Worm (Caenorhabditis elegans) whole organism, L2 larva: ENCODE data around the gene B0302.4.

Experiments
- C34F6.9 ChIP-seq: fragments of 150-350 bp; optimal IDR thresholded peaks from 2 replicates; lab custom pipeline; 2014; ENCODE audit warnings: missing biosample characterization, missing genetic modification characterization
- F13H6.1 ChIP-seq: sonication (generic microtip); optimal IDR thresholded peaks from 2 replicates; lab custom pipeline; 2016; ENCODE audit warnings: missing genetic modification characterization, missing compliant biosample characterization
- Y55F3AM.14 ChIP-seq: fragments of 200-800 bp; sonication (Bioruptor generic); optimal IDR thresholded peaks from 2 replicates; lab custom pipeline; 2018; ENCODE audit warnings: mild to moderate bottlenecking, missing genetic modification characterization, missing compliant biosample characterization
- alr-1 ChIP-seq: fragments of 150-350 bp; optimal IDR thresholded peaks from 2 replicates; lab custom pipeline; 2014; ENCODE audit warnings: missing biosample characterization, missing genetic modification characterization
- aly-2 ChIP-seq: fragments of 150-350 bp; optimal IDR thresholded peaks from 2 replicates; lab custom pipeline; 2014; ENCODE audit warnings: missing biosample characterization, missing genetic modification characterization
- ama-1 ChIP-seq: fragments of 150-350 bp; optimal IDR thresholded peaks from 2 replicates; lab custom pipeline; 2018; ENCODE audit warnings: inconsistent platforms
- blmp-1 ChIP-seq: sonication (generic microtip); optimal IDR thresholded peaks from 2 replicates; lab custom pipeline; 2017; ENCODE audit warnings: missing genetic modification characterization, mild to moderate bottlenecking, missing compliant biosample characterization, antibody characterized with exemption, moderate library complexity; ENCODE audit not compliant: insufficient read depth
- ceh-16 ChIP-seq: fragments of 150-350 bp; optimal IDR thresholded peaks from 2 replicates; lab custom pipeline; 2014; ENCODE audit warnings: missing biosample characterization, missing genetic modification characterization
- crh-2 ChIP-seq: sonication (generic microtip); optimal IDR thresholded peaks from 2 replicates; lab custom pipeline; 2017; ENCODE audit warnings: missing biosample characterization, missing genetic modification characterization
- dmd-4 ChIP-seq: sonication (generic microtip); optimal IDR thresholded peaks from 2 replicates; lab custom pipeline; 2017; ENCODE audit warnings: missing biosample characterization, missing genetic modification characterization
- egl-27 ChIP-seq: sonication (generic microtip); optimal IDR thresholded peaks from 3 replicates; lab custom pipeline; 2017; ENCODE audit warnings: missing biosample characterization, missing genetic modification reagents, missing genetic modification characterization
- elt-1 ChIP-seq: fragments of 150-350 bp; optimal IDR thresholded peaks from 2 replicates; lab custom pipeline; 2014; ENCODE audit warnings: missing biosample characterization, missing genetic modification characterization
- fos-1 ChIP-seq: fragments of 150-350 bp; optimal IDR thresholded peaks from 2 replicates; lab custom pipeline; 2014; ENCODE audit warnings: missing biosample characterization, missing genetic modification characterization
- gmeb-1 ChIP-seq: fragments of 150-350 bp; optimal IDR thresholded peaks from 2 replicates; lab custom pipeline; 2014; ENCODE audit warnings: missing biosample characterization, missing genetic modification characterization
- lin-11 ChIP-seq: fragments of 150-350 bp; sonication (generic microtip); optimal IDR thresholded peaks from 2 replicates; lab custom pipeline; 2014; ENCODE audit warnings: missing biosample characterization, missing genetic modification characterization, inconsistent platforms, mixed read lengths
- lin-13 ChIP-seq: fragments of 150-350 bp; optimal IDR thresholded peaks from 2 replicates; lab custom pipeline; 2014; ENCODE audit warnings: missing biosample characterization, missing genetic modification reagents, missing genetic modification characterization
- lin-39 ChIP-seq: fragments of 150-350 bp; optimal IDR thresholded peaks from 2 replicates; lab custom pipeline; 2014; ENCODE audit warnings: missing biosample characterization, missing genetic modification reagents, missing genetic modification characterization
- mbf-1 ChIP-seq: sonication (generic microtip); optimal IDR thresholded peaks from 2 replicates; lab custom pipeline; 2017; ENCODE audit warnings: missing biosample characterization, missing genetic modification characterization
- mdl-1 ChIP-seq, 2 experiments: fragments of 150-350 bp in 1 of 2; sonication (generic microtip) in 1 of 2; optimal IDR thresholded peaks; 2 replicates each; lab custom pipeline; 2017; ENCODE audit warnings: missing biosample characterization in 2 of 2, missing genetic modification characterization in 2 of 2
- nhr-10 ChIP-seq: sonication (generic microtip); optimal IDR thresholded peaks from 2 replicates; lab custom pipeline; 2017; ENCODE audit warnings: missing biosample characterization, missing genetic modification characterization
- nhr-11 ChIP-seq: fragments of 150-350 bp; optimal IDR thresholded peaks from 2 replicates; lab custom pipeline; 2014; ENCODE audit warnings: missing biosample characterization, missing genetic modification characterization
- nhr-12 ChIP-seq: fragments of 150-350 bp; optimal IDR thresholded peaks from 2 replicates; lab custom pipeline; 2014; ENCODE audit warnings: missing biosample characterization, missing genetic modification characterization
- nhr-129 ChIP-seq: fragments of 150-350 bp; optimal IDR thresholded peaks from 2 replicates; lab custom pipeline; 2014; ENCODE audit warnings: missing biosample characterization, missing genetic modification characterization
- nhr-21 ChIP-seq: fragments of 150-350 bp; optimal IDR thresholded peaks from 2 replicates; lab custom pipeline; 2014; ENCODE audit warnings: missing biosample characterization, missing genetic modification characterization
- nhr-23 ChIP-seq: fragments of 150-350 bp; optimal IDR thresholded peaks from 2 replicates; lab custom pipeline; 2014; ENCODE audit warnings: missing biosample characterization, missing genetic modification reagents, missing genetic modification characterization
- nhr-6 ChIP-seq: fragments of 150-350 bp; optimal IDR thresholded peaks from 2 replicates; lab custom pipeline; 2014; ENCODE audit warnings: missing biosample characterization, missing genetic modification characterization
- nhr-77 ChIP-seq: fragments of 150-350 bp; optimal IDR thresholded peaks from 2 replicates; lab custom pipeline; 2014; ENCODE audit warnings: missing biosample characterization, missing genetic modification characterization
- peb-1 ChIP-seq: fragments of 150-350 bp; optimal IDR thresholded peaks from 2 replicates; lab custom pipeline; 2014; ENCODE audit warnings: missing biosample characterization, missing genetic modification characterization
- sem-4 ChIP-seq: fragments of 150-350 bp; optimal IDR thresholded peaks from 2 replicates; lab custom pipeline; 2014; ENCODE audit warnings: missing biosample characterization, missing genetic modification reagents, missing genetic modification characterization
- skn-1 ChIP-seq: sonication (generic microtip); optimal IDR thresholded peaks from 2 replicates; lab custom pipeline; 2017; ENCODE audit warnings: missing biosample characterization, missing genetic modification characterization
- sma-3 ChIP-seq: sonication (generic microtip); optimal IDR thresholded peaks from 2 replicates; lab custom pipeline; 2016; ENCODE audit warnings: missing genetic modification reagents, missing genetic modification characterization, missing compliant biosample characterization
- sma-9 ChIP-seq, 2 experiments: fragments of 150-350 bp in 1 of 2; sonication (generic microtip) in 1 of 2; optimal IDR thresholded peaks; 2 replicates each; lab custom pipeline; 2014 to 2016; ENCODE audit warnings: missing genetic modification characterization in 2 of 2, mild to moderate bottlenecking in 1 of 2, missing biosample characterization in 1 of 2, missing compliant biosample characterization in 1 of 2, missing genetic modification reagents in 1 of 2, moderate library complexity in 1 of 2
- snpc-4 ChIP-seq: fragments of 150-350 bp; optimal IDR thresholded peaks from 2 replicates; lab custom pipeline; 2014; ENCODE audit warnings: missing biosample characterization, missing genetic modification characterization
- unc-39 ChIP-seq: fragments of 150-350 bp; optimal IDR thresholded peaks from 2 replicates; lab custom pipeline; 2014; ENCODE audit warnings: missing biosample characterization, missing genetic modification characterization
- unc-55 ChIP-seq: fragments of 150-350 bp; sonication (generic microtip); optimal IDR thresholded peaks from 3 replicates; lab custom pipeline; 2014; ENCODE audit warnings: missing biosample characterization, missing genetic modification reagents, missing genetic modification characterization
- zag-1 ChIP-seq: fragments of 150-350 bp; optimal IDR thresholded peaks from 2 replicates; lab custom pipeline; 2014; ENCODE audit warnings: missing biosample characterization, missing genetic modification characterization
- ztf-1 ChIP-seq: fragments of 200-800 bp; sonication (Bioruptor generic); conservative IDR thresholded peaks from 2 replicates; pipeline ENCODE4 v1.3.6; 2022; ENCODE audit warnings: missing genetic modification characterization, missing compliant biosample characterization
- ztf-11 ChIP-seq: sonication (generic microtip); optimal IDR thresholded peaks from 2 replicates; lab custom pipeline; 2017; ENCODE audit warnings: missing biosample characterization, missing genetic modification characterization
- ztf-4 ChIP-seq: fragments of 150-350 bp; optimal IDR thresholded peaks from 2 replicates; lab custom pipeline; 2014; ENCODE audit warnings: missing biosample characterization, missing genetic modification characterization

Gene B0302.4

ce11 chrX:17139204-17139780, 37.3 kb downstream of the B0302.4 start (continued):
- peak; percentile 8 for TF ChIP-seq F13H6.1 (tag; lab: Kevin White, UChicago)

ce11 chrX:17138060-17138557, 38.5 kb downstream of the B0302.4 start, which contains the start of gene cnp-3:
TSS of gene cnp-3 (minus strand) at chrX:17138110.
- TF ChIP-seq unc-39 (tag; lab: Kevin White, UChicago) (no peak), ama-1 (lab: Kevin White, UChicago) (no peak), zag-1 (tag; lab: Kevin White, UChicago) (no peak), ztf-11 (tag; lab: Kevin White, UChicago) (no peak), nhr-6 (tag; lab: Kevin White, UChicago) (no peak), ztf-1 (GFP tag; lab: Robert Waterston, UW) (no peak), crh-2 (peak; percentile 41), lin-11 (tag; lab: Kevin White, UChicago) (no peak), dmd-4 (tag; lab: Kevin White, UChicago) (no peak), Y55F3AM.14 (GFP tag; lab: Kevin White, UChicago) (no peak), nhr-11 (no peak), snpc-4 (tag; lab: Kevin White, UChicago) (no peak), nhr-129 (tag; lab: Kevin White, UChicago) (peak; percentile 1), nhr-12 (tag; lab: Kevin White, UChicago) (no peak), ceh-16 (tag; lab: Kevin White, UChicago) (no peak), mbf-1 (tag; lab: Kevin White, UChicago) (no peak), elt-1 (tag; lab: Kevin White, UChicago) (no peak), peb-1 (tag; lab: Kevin White, UChicago) (no peak), unc-55 (GFP tag; lab: Kevin White, UChicago) (no peak), nhr-21 (tag; lab: Kevin White, UChicago) (peak; percentile 77), mdl-1 (tag; optimal IDR thresholded peaks at IDR 0.05; lab: Kevin White, UChicago) (no peak), nhr-10 (tag; lab: Kevin White, UChicago) (no peak), ztf-4 (tag; lab: Kevin White, UChicago) (no peak), nhr-23 (no peak), F13H6.1 (tag; lab: Kevin White, UChicago) (no peak), fos-1 (peak; percentile 63), alr-1 (tag; lab: Kevin White, UChicago) (no peak), C34F6.9 (tag; lab: Kevin White, UChicago) (no peak), skn-1 (tag; lab: Kevin White, UChicago) (peak; percentile 32), lin-13 (no peak), gmeb-1 (peak; percentile 26), sem-4 (tag; lab: Kevin White, UChicago) (no peak), blmp-1 (tag; lab: Kevin White, UChicago) (peak; percentile 44), sma-3 (GFP tag; lab: Kevin White, UChicago) (peak; percentile 80), nhr-77 (no peak), lin-39 (tag; lab: Kevin White, UChicago) (no peak), aly-2 (tag; lab: Kevin White, UChicago) (no peak), egl-27 (tag; lab: Kevin White, UChicago) (no peak)
- TF ChIP-seq, all 48 proteins: peak for 8

- TF ChIP-seq fos-1 = no peak
- no peak for TF ChIP-seq peb-1 (tag; lab: Kevin White, UChicago)
- peak; percentile 20 for TF ChIP-seq sma-9 (GFP tag; optimal IDR thresholded peaks at IDR 0.05; lab: Kevin White, UChicago)
- no peak for TF ChIP-seq sma-9 (tag; optimal IDR thresholded peaks at IDR 0.05; lab: Kevin White, UChicago)
- TF ChIP-seq crh-2 = peak; percentile 53
- TF ChIP-seq ama-1 (lab: Kevin White, UChicago) = no peak
- TF ChIP-seq nhr-129 (tag; lab: Kevin White, UChicago) = peak; percentile 30
- TF ChIP-seq C34F6.9 (tag; lab: Kevin White, UChicago) = no peak
- TF ChIP-seq nhr-10 (tag; lab: Kevin White, UChicago) = no peak
- TF ChIP-seq aly-2 (tag; lab: Kevin White, UChicago) = no peak
Measured at ce11 chrX:17135704-17136103, 40.9 kb downstream of the B0302.4 start.
